Worm (Caenorhabditis elegans) whole organism, L2 larva: Measurements from ENCODE around the gene R12C12.7.

Experiments
- R02D3.7 ChIP-seq: fragments of 150-350 bp; optimal IDR thresholded peaks from 2 replicates; lab custom pipeline; 2014; ENCODE audit warnings: missing biosample characterization, missing genetic modification characterization
- ceh-82 ChIP-seq: fragments of 150-350 bp; optimal IDR thresholded peaks from 2 replicates; lab custom pipeline; 2014; ENCODE audit warnings: missing biosample characterization, missing genetic modification characterization
- elt-1 ChIP-seq: fragments of 150-350 bp; optimal IDR thresholded peaks from 2 replicates; lab custom pipeline; 2014; ENCODE audit warnings: missing biosample characterization, missing genetic modification characterization
- fos-1 ChIP-seq: fragments of 150-350 bp; optimal IDR thresholded peaks from 2 replicates; lab custom pipeline; 2014; ENCODE audit warnings: missing biosample characterization, missing genetic modification characterization
- mdl-1 ChIP-seq, 2 experiments: fragments of 150-350 bp in 1 of 2; sonication (generic microtip) in 1 of 2; optimal IDR thresholded peaks; 2 replicates each; lab custom pipeline; 2017; ENCODE audit warnings: missing biosample characterization in 2 of 2, missing genetic modification characterization in 2 of 2
- nhr-12 ChIP-seq: fragments of 150-350 bp; optimal IDR thresholded peaks from 2 replicates; lab custom pipeline; 2014; ENCODE audit warnings: missing biosample characterization, missing genetic modification characterization
- nhr-23 ChIP-seq: fragments of 150-350 bp; optimal IDR thresholded peaks from 2 replicates; lab custom pipeline; 2014; ENCODE audit warnings: missing biosample characterization, missing genetic modification reagents, missing genetic modification characterization
- skn-1 ChIP-seq: sonication (generic microtip); optimal IDR thresholded peaks from 2 replicates; lab custom pipeline; 2017; ENCODE audit warnings: missing biosample characterization, missing genetic modification characterization
- snpc-4 ChIP-seq: fragments of 150-350 bp; optimal IDR thresholded peaks from 2 replicates; lab custom pipeline; 2014; ENCODE audit warnings: missing biosample characterization, missing genetic modification characterization
- unc-39 ChIP-seq: fragments of 150-350 bp; optimal IDR thresholded peaks from 2 replicates; lab custom pipeline; 2014; ENCODE audit warnings: missing biosample characterization, missing genetic modification characterization
- ztf-1 ChIP-seq: fragments of 200-800 bp; sonication (Bioruptor generic); conservative IDR thresholded peaks from 2 replicates; pipeline ENCODE4 v1.3.6; 2022; ENCODE audit warnings: missing genetic modification characterization, missing compliant biosample characterization

DNA sequence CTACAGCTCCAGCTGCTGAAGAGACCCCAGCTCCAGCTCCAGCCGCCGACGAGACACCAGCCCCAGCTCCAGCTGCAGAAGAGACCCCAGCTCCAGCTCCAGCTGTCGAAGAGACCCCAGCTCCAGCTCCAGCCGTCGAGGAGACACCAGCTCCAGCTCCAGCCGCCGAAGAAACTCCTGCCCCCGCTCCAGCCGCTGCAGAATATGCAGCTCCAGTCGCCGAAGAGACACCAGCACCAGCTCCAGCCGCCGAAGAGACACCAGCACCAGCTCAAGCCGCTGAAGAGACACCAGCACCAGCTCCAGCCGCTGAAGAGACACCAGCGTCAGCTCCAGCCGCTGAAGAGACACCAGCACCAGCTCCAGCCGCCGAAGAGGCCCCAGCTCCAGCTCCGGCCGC, 33.2 kb downstream of the R12C12.7 start:
- TF ChIP-seq snpc-4 (tag; lab: Kevin White, UChicago) (no peak), R02D3.7 (no peak), elt-1 (no peak), ceh-82 (no peak), nhr-12 (tag; lab: Kevin White, UChicago) (no peak), fos-1 (tag; lab: Kevin White, UChicago) (no peak), ztf-1 (GFP tag; lab: Robert Waterston, UW) (no peak), mdl-1 (tag; optimal IDR thresholded peaks at IDR 0.05; lab: Kevin White, UChicago) (no peak), nhr-23 (tag; lab: Kevin White, UChicago) (no peak), unc-39 (tag; lab: Kevin White, UChicago) (no peak), skn-1 (no peak)
